Fruit fly (Drosophila melanogaster): ENCODE results near the gene Uggt.

DNA sequence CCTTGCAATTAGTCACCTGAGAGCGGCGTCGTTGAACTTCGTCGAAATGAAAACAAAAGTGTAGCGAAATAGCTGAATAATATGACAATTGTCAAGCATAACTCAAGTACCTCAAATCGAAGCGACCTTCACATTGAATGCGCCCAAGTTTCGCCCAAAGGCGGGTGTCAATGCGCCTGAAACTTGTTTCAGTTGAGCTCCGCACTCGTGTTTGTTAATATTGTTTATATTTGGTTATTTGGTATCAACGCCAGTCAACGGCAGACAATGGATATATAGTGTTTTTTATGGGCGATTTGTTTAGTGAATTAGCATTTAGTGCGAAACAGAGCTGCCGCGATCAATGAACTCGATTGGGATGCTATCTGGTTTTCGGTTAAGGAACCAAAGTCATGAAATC is 10.7 kb upstream of the Uggt start:
- TF ChIP-seq CG6854 (GFP tag; optimal IDR thresholded peaks at IDR 0.05) (no peak), Hr39 (GFP tag; optimal IDR thresholded peaks at IDR 0.05) (no peak), salr (GFP tag; optimal IDR thresholded peaks at IDR 0.05) (no peak), Sox15 (GFP tag; optimal IDR thresholded peaks at IDR 0.05) (no peak)
